Worm (Caenorhabditis elegans): ENCODE results near the gene Y54F10AM.15.

Y54F10AM.15 gene

ce11 chrIII:2561410-2561809 is 32.9 kb upstream of the Y54F10AM.15 start, which contains the start of gene nhr-239:
TSS of gene nhr-239 (plus strand) at chrIII:2561710.
- TF ChIP-seq ets-7 (tag; optimal IDR thresholded peaks at IDR 0.05): no peak
- no peak for TF ChIP-seq aly-1 (tag; optimal IDR thresholded peaks at IDR 0.05)
- TF ChIP-seq pes-1 (GFP tag; IDR thresholded peaks at IDR 0.05): no peak
- TF ChIP-seq hmg-4 (GFP tag; optimal IDR thresholded peaks at IDR 0.05): no peak
- TF ChIP-seq ama-1 (optimal IDR thresholded peaks at IDR 0.05): no peak
- no peak for TF ChIP-seq hnd-1 (tag; optimal IDR thresholded peaks at IDR 0.05)
- TF ChIP-seq tra-4 (tag; optimal IDR thresholded peaks at IDR 0.05): no peak
- TF ChIP-seq flt-1 (GFP tag; IDR thresholded peaks at IDR 0.05): no peak
- no peak for TF ChIP-seq hmbx-1 (tag; optimal IDR thresholded peaks at IDR 0.05)
- no peak for TF ChIP-seq F13C5.2 (tag; optimal IDR thresholded peaks at IDR 0.05)
- TF ChIP-seq ceh-36 (tag; optimal IDR thresholded peaks at IDR 0.05): no peak
- TF ChIP-seq tbx-37 (GFP tag; conservative IDR thresholded peaks at IDR 0.05): no peak
- no peak for TF ChIP-seq sea-1 (GFP tag; conservative IDR thresholded peaks at IDR 0.05)
- no peak for TF ChIP-seq scrt-1 (GFP tag; IDR thresholded peaks at IDR 0.05)
- no peak for TF ChIP-seq B0310.2 (tag; optimal IDR thresholded peaks at IDR 0.05)
- TF ChIP-seq tbx-11 (GFP tag; IDR thresholded peaks at IDR 0.05): no peak
- no peak for TF ChIP-seq ceh-13 (GFP tag; optimal IDR thresholded peaks at IDR 0.05)

ce11 chrIII:2560763-2561162 is 32.3 kb upstream of the Y54F10AM.15 start:
- TF ChIP-seq B0310.2 (tag; optimal IDR thresholded peaks at IDR 0.05): no peak
- TF ChIP-seq hmg-4 (GFP tag; optimal IDR thresholded peaks at IDR 0.05): no peak
- TF ChIP-seq F13C5.2 (tag; optimal IDR thresholded peaks at IDR 0.05): no peak
- TF ChIP-seq hmbx-1 (tag; optimal IDR thresholded peaks at IDR 0.05): no peak
- no peak for TF ChIP-seq scrt-1 (GFP tag; IDR thresholded peaks at IDR 0.05)
- TF ChIP-seq ets-7 (tag; optimal IDR thresholded peaks at IDR 0.05): no peak
- no peak for TF ChIP-seq aly-1 (tag; optimal IDR thresholded peaks at IDR 0.05)
- TF ChIP-seq pes-1 (GFP tag; IDR thresholded peaks at IDR 0.05): no peak

DNA sequence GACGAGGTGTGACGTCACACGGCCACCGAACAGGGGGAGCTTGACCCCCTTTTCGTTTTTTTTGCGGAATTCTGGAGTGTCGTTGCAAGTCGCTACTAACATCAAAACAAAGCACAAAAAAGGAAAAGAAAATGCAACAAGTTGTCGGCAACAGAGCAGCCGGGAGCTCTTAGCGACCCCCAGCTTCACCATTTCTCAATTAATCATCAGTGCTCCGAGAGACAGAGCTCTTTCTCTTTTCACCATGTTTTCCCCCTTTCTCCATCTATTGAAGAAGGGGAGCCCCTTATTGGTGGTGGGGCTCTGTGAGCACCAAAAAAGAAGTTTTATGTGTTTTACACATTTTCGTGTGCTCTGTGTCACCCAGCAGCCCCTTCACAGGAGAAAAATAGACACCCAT is 25.1 kb upstream of the Y54F10AM.15 start:
- TF ChIP-seq scrt-1 (GFP tag; IDR thresholded peaks at IDR 0.05): no peak
- no peak for TF ChIP-seq hnd-1 (tag; optimal IDR thresholded peaks at IDR 0.05)
- TF ChIP-seq F13C5.2 (tag; optimal IDR thresholded peaks at IDR 0.05): no peak
- no peak for TF ChIP-seq ceh-36 (tag; optimal IDR thresholded peaks at IDR 0.05)
- no peak for TF ChIP-seq aly-1 (tag; optimal IDR thresholded peaks at IDR 0.05)
- no peak for TF ChIP-seq ceh-13 (GFP tag; optimal IDR thresholded peaks at IDR 0.05)
- no peak for TF ChIP-seq tbx-37 (GFP tag; conservative IDR thresholded peaks at IDR 0.05)
- TF ChIP-seq B0310.2 (tag; optimal IDR thresholded peaks at IDR 0.05): no peak
- TF ChIP-seq tra-4 (tag; optimal IDR thresholded peaks at IDR 0.05): no peak
- TF ChIP-seq flt-1 (GFP tag; IDR thresholded peaks at IDR 0.05): no peak
- no peak for TF ChIP-seq hmg-4 (GFP tag; optimal IDR thresholded peaks at IDR 0.05)
- no peak for TF ChIP-seq sea-1 (GFP tag; conservative IDR thresholded peaks at IDR 0.05)
- TF ChIP-seq ama-1 (optimal IDR thresholded peaks at IDR 0.05): no peak
- no peak for TF ChIP-seq hmbx-1 (tag; optimal IDR thresholded peaks at IDR 0.05)
- TF ChIP-seq pes-1 (GFP tag; IDR thresholded peaks at IDR 0.05): no peak
- no peak for TF ChIP-seq tbx-11 (GFP tag; IDR thresholded peaks at IDR 0.05)
- TF ChIP-seq ets-7 (tag; optimal IDR thresholded peaks at IDR 0.05): no peak

DNA sequence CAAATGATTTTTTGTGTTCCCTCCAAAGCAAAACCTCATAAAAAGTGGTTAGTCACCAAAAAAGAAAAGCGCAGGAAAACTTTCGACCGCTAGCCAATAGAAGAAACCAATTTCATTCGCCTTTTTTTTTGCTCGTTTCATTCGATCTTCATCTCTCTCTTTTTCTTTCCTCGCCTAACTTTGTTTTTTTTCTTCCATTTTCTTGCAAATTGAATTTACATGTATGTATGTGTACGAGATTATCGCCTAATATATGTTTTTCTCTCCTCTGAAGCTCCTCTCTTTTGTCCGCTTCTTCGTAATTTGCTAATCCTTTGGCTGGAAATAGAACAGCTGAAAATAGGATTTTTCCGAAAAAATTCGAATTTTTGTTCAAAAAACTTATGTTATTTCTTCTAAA is 23.9 kb upstream of the Y54F10AM.15 start:
- TF ChIP-seq scrt-1 (GFP tag; IDR thresholded peaks at IDR 0.05) (no peak), tbx-37 (GFP tag; conservative IDR thresholded peaks at IDR 0.05) (no peak), F13C5.2 (tag; optimal IDR thresholded peaks at IDR 0.05) (no peak), sea-1 (GFP tag; conservative IDR thresholded peaks at IDR 0.05) (no peak), tra-4 (tag; optimal IDR thresholded peaks at IDR 0.05) (no peak), flt-1 (GFP tag; IDR thresholded peaks at IDR 0.05) (no peak), ets-7 (tag; optimal IDR thresholded peaks at IDR 0.05) (no peak), hmbx-1 (tag; optimal IDR thresholded peaks at IDR 0.05) (no peak), B0310.2 (tag; optimal IDR thresholded peaks at IDR 0.05) (no peak), ceh-13 (GFP tag; optimal IDR thresholded peaks at IDR 0.05) (no peak), hmg-4 (GFP tag; optimal IDR thresholded peaks at IDR 0.05) (no peak), tbx-11 (GFP tag; IDR thresholded peaks at IDR 0.05) (no peak), ama-1 (optimal IDR thresholded peaks at IDR 0.05) (no peak), hnd-1 (tag; optimal IDR thresholded peaks at IDR 0.05) (no peak)

ce11 chrIII:2551981-2552380 is 23.5 kb upstream of the Y54F10AM.15 start:
- TF ChIP-seq pes-1 (GFP tag; IDR thresholded peaks at IDR 0.05): no peak

DNA sequence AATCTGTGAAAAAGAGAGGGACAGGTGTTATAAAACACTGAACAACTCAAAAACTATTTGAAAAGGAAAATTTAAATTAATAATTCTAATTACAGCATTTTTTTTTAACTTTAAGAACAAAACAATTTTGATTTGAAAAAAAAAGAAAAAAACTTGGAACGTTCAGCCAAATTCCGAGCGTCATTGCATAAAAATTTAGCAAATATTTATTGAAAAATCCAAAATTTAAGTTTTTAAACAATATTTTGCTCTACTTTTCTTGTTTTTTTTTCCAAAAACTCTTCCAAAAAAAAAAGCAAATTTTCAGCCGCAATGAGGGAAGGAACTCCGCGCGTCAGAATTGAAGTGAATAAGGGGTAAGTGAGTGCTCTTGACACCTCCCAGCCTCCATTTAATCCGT is 21.1 kb upstream of the Y54F10AM.15 start, which contains the start of gene feh-1:
feh-1 (plus strand) TSS at position 301 of the 400 bp plus-strand sequence.
- TF ChIP-seq ama-1 (optimal IDR thresholded peaks at IDR 0.05) (no peak), scrt-1 (GFP tag; IDR thresholded peaks at IDR 0.05) (no peak), sea-1 (GFP tag; conservative IDR thresholded peaks at IDR 0.05) (no peak), tra-4 (tag; optimal IDR thresholded peaks at IDR 0.05) (no peak), ceh-13 (GFP tag; optimal IDR thresholded peaks at IDR 0.05) (no peak), tbx-37 (GFP tag; conservative IDR thresholded peaks at IDR 0.05) (no peak), B0310.2 (tag; optimal IDR thresholded peaks at IDR 0.05) (no peak), hmbx-1 (tag; optimal IDR thresholded peaks at IDR 0.05) (no peak), tbx-11 (GFP tag; IDR thresholded peaks at IDR 0.05) (no peak), hmg-4 (GFP tag; optimal IDR thresholded peaks at IDR 0.05) (no peak), ceh-36 (tag; optimal IDR thresholded peaks at IDR 0.05) (no peak), flt-1 (GFP tag; IDR thresholded peaks at IDR 0.05) (no peak), aly-1 (tag; optimal IDR thresholded peaks at IDR 0.05) (no peak), hnd-1 (tag; optimal IDR thresholded peaks at IDR 0.05) (no peak), pes-1 (GFP tag; IDR thresholded peaks at IDR 0.05) (no peak), F13C5.2 (tag; optimal IDR thresholded peaks at IDR 0.05) (no peak), ets-7 (tag; optimal IDR thresholded peaks at IDR 0.05) (no peak)

DNA sequence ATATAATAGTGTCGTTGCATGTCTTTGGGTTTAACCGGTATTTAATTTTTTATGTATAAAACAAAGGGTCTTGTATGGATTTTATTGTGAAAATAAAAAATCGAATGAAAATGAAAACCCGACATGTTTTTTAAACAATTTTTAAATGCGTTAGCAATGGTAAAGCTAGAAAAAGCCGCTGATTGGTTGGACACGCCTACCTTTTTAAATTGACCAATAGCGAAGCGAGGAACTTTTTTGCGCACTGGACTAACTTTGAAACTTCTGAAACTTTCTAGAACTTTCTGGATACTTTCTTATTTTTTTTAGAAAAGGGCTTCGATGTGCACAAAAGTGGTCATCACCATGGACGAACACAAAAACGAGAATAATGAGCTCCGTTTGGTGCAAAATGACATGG is 17.8 kb upstream of the Y54F10AM.15 start:
- TF ChIP-seq hmbx-1 (tag; optimal IDR thresholded peaks at IDR 0.05): no peak
- no peak for TF ChIP-seq aly-1 (tag; optimal IDR thresholded peaks at IDR 0.05)
- no peak for TF ChIP-seq scrt-1 (GFP tag; IDR thresholded peaks at IDR 0.05)
- TF ChIP-seq F13C5.2 (tag; optimal IDR thresholded peaks at IDR 0.05): no peak
- no peak for TF ChIP-seq sea-1 (GFP tag; conservative IDR thresholded peaks at IDR 0.05)
- no peak for TF ChIP-seq ceh-13 (GFP tag; optimal IDR thresholded peaks at IDR 0.05)
- no peak for TF ChIP-seq ets-7 (tag; optimal IDR thresholded peaks at IDR 0.05)
- TF ChIP-seq pes-1 (GFP tag; IDR thresholded peaks at IDR 0.05): no peak
- TF ChIP-seq hnd-1 (tag; optimal IDR thresholded peaks at IDR 0.05): no peak
- TF ChIP-seq ama-1 (optimal IDR thresholded peaks at IDR 0.05): no peak
- TF ChIP-seq flt-1 (GFP tag; IDR thresholded peaks at IDR 0.05): no peak
- no peak for TF ChIP-seq tra-4 (tag; optimal IDR thresholded peaks at IDR 0.05)
